Worm (Caenorhabditis elegans) whole organism, L4/young adult: ENCODE results near the gene Y45F10C.4.

Experiments used
- W03F9.2 ChIP-seq: fragments of 150-350 bp; optimal IDR thresholded peaks from 2 replicates; lab custom pipeline; 2014; ENCODE audit warnings: missing biosample characterization, missing genetic modification characterization
- dao-5 ChIP-seq: sonication (generic microtip); optimal IDR thresholded peaks from 2 replicates; lab custom pipeline; 2016; ENCODE audit warnings: missing genotype, missing genetic modification characterization, moderate library complexity, missing compliant biosample characterization
- him-1 ChIP-seq: sonication (generic microtip); optimal IDR thresholded peaks from 2 replicates; lab custom pipeline; 2016; ENCODE audit warnings: missing genotype, missing genetic modification reagents, missing genetic modification characterization, missing compliant biosample characterization

- TF ChIP-seq him-1 (tag; lab: Kevin White, UChicago) (no peak), W03F9.2 (tag; lab: Kevin White, UChicago) (no peak), dao-5 (tag; lab: Kevin White, UChicago) (no peak)
Measured at ce11 chrIV:13694600-13694999, 30.6 kb upstream of the Y45F10C.4 start.
